Fruit fly (Drosophila melanogaster): Measurements from ENCODE around the gene tbrd-1.

tbrd-1 gene

DNA sequence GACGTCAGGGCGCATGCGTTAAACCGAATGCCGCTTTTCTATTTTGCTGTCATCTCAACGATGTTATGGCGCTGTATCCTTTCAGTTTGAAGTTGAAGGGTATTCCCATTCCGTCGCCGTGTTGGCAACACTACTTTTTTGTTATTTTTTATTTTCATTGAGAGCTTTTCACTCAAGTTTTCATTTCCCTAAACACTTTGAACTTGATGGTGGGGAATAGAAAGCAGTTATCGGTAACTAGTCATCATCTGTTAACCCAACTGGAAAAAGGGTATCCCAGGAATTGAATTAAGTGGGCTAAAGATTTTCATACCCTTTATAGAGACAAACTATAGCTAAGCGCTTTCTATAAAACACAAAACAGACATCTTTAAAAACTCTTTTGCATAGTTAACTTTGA, 5.8 kb downstream of the tbrd-1 start (continued):
- no peak for TF ChIP-seq fd59A (GFP tag; optimal IDR thresholded peaks at IDR 0.05)
- peak; percentile 58 for TF ChIP-seq Gug (GFP tag; IDR thresholded peaks at IDR 0.05)
- TF ChIP-seq CG1621 (tag; optimal IDR thresholded peaks at IDR 0.05) = no peak
- no peak for TF ChIP-seq svp (GFP tag)
- TF ChIP-seq Sox15 (GFP tag; optimal IDR thresholded peaks at IDR 0.05) = no peak

- TF ChIP-seq CG11294 (GFP tag; IDR thresholded peaks at IDR 0.05) (peak; percentile 96), CG10631 (GFP tag; optimal IDR thresholded peaks at IDR 0.05) (peak; percentile 96), Hr39 (GFP tag; optimal IDR thresholded peaks at IDR 0.05) (peak; percentile 76), cyc (GFP tag; optimal IDR thresholded peaks at IDR 0.05) (peak; percentile 90), Lpt (GFP tag; optimal IDR thresholded peaks at IDR 0.05) (peak; percentile 95), esn (GFP tag; optimal IDR thresholded peaks at IDR 0.05) (peak; percentile 91), fd59A (GFP tag; optimal IDR thresholded peaks at IDR 0.05) (peak; percentile 85), lz (GFP tag; optimal IDR thresholded peaks at IDR 0.05) (peak; percentile 83), vri (GFP tag; optimal IDR thresholded peaks at IDR 0.05) (peak; percentile 67), CG31627 (GFP tag; optimal IDR thresholded peaks at IDR 0.05) (peak; percentile 81), svp (GFP tag) (peak; percentile 94), CG6792 (GFP tag; optimal IDR thresholded peaks at IDR 0.05) (peak; percentile 89), dsx (GFP tag; optimal IDR thresholded peaks at IDR 0.05; ENCODE audit: poor library complexity, severe bottlenecking) (peak; percentile 100), Sox15 (GFP tag; optimal IDR thresholded peaks at IDR 0.05) (peak; percentile 72), CG6808 (GFP tag; optimal IDR thresholded peaks at IDR 0.05) (peak; percentile 91), dac (GFP tag; optimal IDR thresholded peaks at IDR 0.05) (peak; percentile 84), CG6276 (GFP tag; optimal IDR thresholded peaks at IDR 0.05) (peak; percentile 96), fd85E (GFP tag; optimal IDR thresholded peaks at IDR 0.05) (peak; percentile 28), Eip78C (GFP tag) (peak; percentile 98), CG16779 (tag; optimal IDR thresholded peaks at IDR 0.05) (peak; percentile 90), CG9139 (GFP tag; optimal IDR thresholded peaks at IDR 0.05) (peak; percentile 92), Ets21C (GFP tag; optimal IDR thresholded peaks at IDR 0.05) (peak; percentile 65), CG8319 (GFP tag; optimal IDR thresholded peaks at IDR 0.05) (peak; percentile 78), Eip75B (GFP tag; optimal IDR thresholded peaks at IDR 0.05) (peak; percentile 89), OdsH (GFP tag; optimal IDR thresholded peaks at IDR 0.05) (peak; percentile 95), Smox (GFP tag; optimal IDR thresholded peaks at IDR 0.05) (peak; percentile 90), CG10669 (GFP tag; optimal IDR thresholded peaks at IDR 0.05) (peak; percentile 91), fkh (GFP tag; optimal IDR thresholded peaks at IDR 0.05) (peak; percentile 46), net (GFP tag; optimal IDR thresholded peaks at IDR 0.05) (peak; percentile 90), salr (GFP tag; optimal IDR thresholded peaks at IDR 0.05) (peak; percentile 77 to 92), CG34406 (GFP tag; optimal IDR thresholded peaks at IDR 0.05) (peak; percentile 86), Eip93F (GFP tag; optimal IDR thresholded peaks at IDR 0.05) (peak; percentile 91), Met (GFP tag; optimal IDR thresholded peaks at IDR 0.05) (peak; percentile 89), CG11902 (GFP tag; optimal IDR thresholded peaks at IDR 0.05) (peak; percentile 75), Sox14 (GFP tag; optimal IDR thresholded peaks at IDR 0.05) (peak; percentile 88), Ets96B (tag; optimal IDR thresholded peaks at IDR 0.05) (peak; percentile 94), ss (GFP tag; optimal IDR thresholded peaks at IDR 0.05) (peak; percentile 88 to 94), CG8632 (GFP tag; optimal IDR thresholded peaks at IDR 0.05) (peak; percentile 88), Hr4 (GFP tag; optimal IDR thresholded peaks at IDR 0.05) (peak; percentile 90), spab (GFP tag; optimal IDR thresholded peaks at IDR 0.05) (peak; percentile 92), pdm3 (GFP tag; optimal IDR thresholded peaks at IDR 0.05) (peak; percentile 91), Gug (GFP tag; IDR thresholded peaks at IDR 0.05) (peak; percentile 97), CG32006 (GFP tag; optimal IDR thresholded peaks at IDR 0.05) (peak; percentile 95), CG6163 (GFP tag; IDR thresholded peaks at IDR 0.05) (peak; percentile 98), CG6854 (GFP tag; optimal IDR thresholded peaks at IDR 0.05) (peak; percentile 55), CG3032 (tag; optimal IDR thresholded peaks at IDR 0.05) (peak; percentile 95), CG15336 (GFP tag; IDR thresholded peaks at IDR 0.05) (peak; percentile 98), Hr38 (GFP tag; optimal IDR thresholded peaks at IDR 0.05) (no peak), CG11762 (GFP tag; optimal IDR thresholded peaks at IDR 0.05; ENCODE audit: insufficient read depth) (peak; percentile 86)
Observed at dm6 chr3R:23887096-23887421, 6.3 kb downstream of the tbrd-1 start.

Data from whole organism, prepupa.